Worm (Caenorhabditis elegans) whole organism, L4/young adult: ENCODE results near the gene R02D5.3.

Experiments
- W03F9.2 ChIP-seq: fragments of 150-350 bp; optimal IDR thresholded peaks from 2 replicates; lab custom pipeline; 2014; ENCODE audit warnings: missing biosample characterization, missing genetic modification characterization
- dao-5 ChIP-seq: sonication (generic microtip); optimal IDR thresholded peaks from 2 replicates; lab custom pipeline; 2016; ENCODE audit warnings: missing genotype, missing genetic modification characterization, moderate library complexity, missing compliant biosample characterization
- him-1 ChIP-seq: sonication (generic microtip); optimal IDR thresholded peaks from 2 replicates; lab custom pipeline; 2016; ENCODE audit warnings: missing genotype, missing genetic modification reagents, missing genetic modification characterization, missing compliant biosample characterization

- TF ChIP-seq him-1 (tag; lab: Kevin White, UChicago) (no peak), W03F9.2 (tag; lab: Kevin White, UChicago) (no peak), dao-5 (tag; lab: Kevin White, UChicago) (no peak)
Observed at ce11 chrV:14508556-14508955, 25.6 kb downstream of the R02D5.3 start.
